Worm (Caenorhabditis elegans): ENCODE data around the gene B0495.9.

B0495.9 gene

DNA sequence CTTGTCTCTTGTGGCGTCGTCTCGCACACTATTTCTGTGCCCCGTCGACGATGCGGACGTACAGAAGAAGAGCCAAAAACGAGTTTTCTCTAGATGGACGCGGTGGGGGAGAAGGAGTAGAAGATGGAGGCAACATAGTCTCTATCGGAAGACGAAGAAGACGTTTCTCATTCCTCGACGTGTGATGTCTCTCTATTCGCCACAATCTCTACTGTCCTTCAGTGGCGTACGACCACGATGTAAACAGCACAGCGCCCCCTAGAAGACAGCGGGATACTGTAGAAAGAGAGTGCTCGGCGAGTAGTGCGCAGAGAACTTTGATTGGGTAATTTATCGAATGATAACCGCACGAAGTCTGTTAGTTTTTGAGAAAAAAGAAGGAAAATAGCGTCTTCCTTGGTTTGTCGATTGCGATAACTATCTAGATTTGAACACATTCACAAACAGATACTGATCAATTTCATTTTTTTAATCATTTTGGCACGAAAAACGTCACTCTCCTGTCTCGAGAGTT is 29.0 kb downstream of the B0495.9 start:
- TF ChIP-seq lsy-2 (tag; optimal IDR thresholded peaks at IDR 0.05) = peak in 1 of 2 experiments; percentile 29
- TF ChIP-seq ztf-4 (tag; optimal IDR thresholded peaks at IDR 0.05) = no peak
- TF ChIP-seq nhr-25 (tag; optimal IDR thresholded peaks at IDR 0.05) = peak; percentile 42

DNA sequence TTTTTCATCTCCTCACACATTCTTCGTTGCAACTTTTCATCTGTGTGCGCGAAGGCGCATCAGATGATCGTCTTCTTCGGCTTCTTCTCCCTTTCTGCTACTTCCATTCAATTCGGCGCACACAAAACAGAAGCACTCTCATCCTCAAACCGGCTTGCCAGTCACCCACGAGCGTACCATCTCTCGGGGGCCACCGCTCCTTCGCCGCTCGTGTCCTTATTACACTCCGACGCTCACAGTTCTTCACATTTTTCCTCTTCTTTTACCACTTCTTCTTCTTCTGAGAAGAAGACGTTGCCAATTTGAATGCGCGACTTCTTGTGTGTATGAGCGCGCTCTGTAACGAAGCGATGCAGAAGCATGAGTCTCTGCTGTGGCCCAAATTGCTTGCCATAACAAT is 30.0 kb downstream of the B0495.9 start:
- no peak for TF ChIP-seq egl-27 (tag; optimal IDR thresholded peaks at IDR 0.05)
- TF ChIP-seq unc-39 (tag; optimal IDR thresholded peaks at IDR 0.05) = no peak
- TF ChIP-seq nhr-129 (tag; optimal IDR thresholded peaks at IDR 0.05) = no peak
- TF ChIP-seq lin-11 (tag; optimal IDR thresholded peaks at IDR 0.05) = no peak
- TF ChIP-seq C34F6.9 (tag; optimal IDR thresholded peaks at IDR 0.05) = no peak
- TF ChIP-seq ztf-1 (GFP tag; conservative IDR thresholded peaks at IDR 0.05) = no peak
- no peak for TF ChIP-seq ceh-82 (tag; optimal IDR thresholded peaks at IDR 0.05)
- no peak for TF ChIP-seq snpc-4 (tag; optimal IDR thresholded peaks at IDR 0.05)
- TF ChIP-seq mdl-1 (tag; optimal IDR thresholded peaks at IDR 0.05) = no peak
- TF ChIP-seq nhr-237 (tag; optimal IDR thresholded peaks at IDR 0.05) = no peak
- no peak for TF ChIP-seq alr-1 (tag; optimal IDR thresholded peaks at IDR 0.05)

DNA sequence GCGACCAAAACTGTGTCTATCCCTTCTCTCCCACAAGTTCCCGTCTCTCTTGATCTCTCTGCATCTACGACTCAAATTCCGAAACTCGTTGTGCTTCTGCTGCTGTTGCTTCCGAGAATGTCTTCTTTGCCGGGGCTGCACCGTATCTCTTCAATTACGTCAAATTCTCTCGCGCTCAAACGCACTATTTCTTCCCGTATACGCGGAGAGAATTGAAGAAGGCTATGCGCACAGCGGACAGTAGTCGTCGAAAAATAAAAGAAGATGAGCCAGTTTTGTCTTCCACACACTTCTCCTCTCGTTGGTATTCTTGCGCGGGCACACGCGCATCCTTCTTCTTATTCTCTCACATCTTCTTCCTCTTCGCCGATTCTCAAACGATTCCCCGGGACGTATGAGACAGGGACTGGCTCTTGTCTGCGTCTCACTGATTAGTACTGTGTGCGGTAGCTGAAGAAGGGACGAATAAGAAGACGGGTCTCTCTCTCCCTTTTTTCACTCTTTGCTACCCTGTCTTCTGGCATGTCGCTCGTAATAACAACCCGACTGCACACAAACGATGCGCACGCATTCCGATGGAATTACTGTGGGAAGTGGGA is 32.1 kb downstream of the B0495.9 start:
- peak; percentile 16 for TF ChIP-seq egl-27 (tag; optimal IDR thresholded peaks at IDR 0.05)
- no peak for TF ChIP-seq nhr-77 (tag; optimal IDR thresholded peaks at IDR 0.05)
- TF ChIP-seq lin-39 (tag; optimal IDR thresholded peaks at IDR 0.05) = no peak
- TF ChIP-seq C34F6.9 (tag; optimal IDR thresholded peaks at IDR 0.05) = peak; percentile 0
- no peak for TF ChIP-seq F13H6.1 (tag; optimal IDR thresholded peaks at IDR 0.05)
- TF ChIP-seq ztf-1 (GFP tag; conservative IDR thresholded peaks at IDR 0.05) = no peak
- TF ChIP-seq unc-55 (GFP tag; optimal IDR thresholded peaks at IDR 0.05) = peak; percentile 58
- no peak for TF ChIP-seq nhr-21 (tag; optimal IDR thresholded peaks at IDR 0.05)
- no peak for TF ChIP-seq R02D3.7 (tag; optimal IDR thresholded peaks at IDR 0.05)
- TF ChIP-seq skn-1 (tag; optimal IDR thresholded peaks at IDR 0.05) = no peak
- TF ChIP-seq unc-62 (GFP tag; optimal IDR thresholded peaks at IDR 0.05) = no peak
- peak; percentile 34 for TF ChIP-seq sma-3 (GFP tag; optimal IDR thresholded peaks at IDR 0.05)
- TF ChIP-seq blmp-1 (tag; optimal IDR thresholded peaks at IDR 0.05; ENCODE audit: insufficient read depth) = no peak
- TF ChIP-seq mab-5 (tag; optimal IDR thresholded peaks at IDR 0.05) = no peak
- TF ChIP-seq lsy-2 (tag; optimal IDR thresholded peaks at IDR 0.05) = peak in 1 of 2 experiments; percentile 6
- no peak for TF ChIP-seq lin-13 (GFP tag; optimal IDR thresholded peaks at IDR 0.05)
- peak; percentile 41 for TF ChIP-seq nhr-129 (tag; optimal IDR thresholded peaks at IDR 0.05)
- no peak for TF ChIP-seq nhr-23 (tag; optimal IDR thresholded peaks at IDR 0.05)
- no peak for TF ChIP-seq zag-1 (tag; optimal IDR thresholded peaks at IDR 0.05)
- TF ChIP-seq nhr-25 (tag; optimal IDR thresholded peaks at IDR 0.05) = peak; percentile 33
- TF ChIP-seq gmeb-1 (tag; optimal IDR thresholded peaks at IDR 0.05) = no peak
- peak in 1 of 2 experiments; percentile 11 for TF ChIP-seq mdl-1 (tag; optimal IDR thresholded peaks at IDR 0.05)
- no peak for TF ChIP-seq mbf-1 (tag; optimal IDR thresholded peaks at IDR 0.05)
- TF ChIP-seq nhr-6 (tag; optimal IDR thresholded peaks at IDR 0.05) = no peak
- peak; percentile 5 for TF ChIP-seq ceh-16 (tag; optimal IDR thresholded peaks at IDR 0.05)

DNA sequence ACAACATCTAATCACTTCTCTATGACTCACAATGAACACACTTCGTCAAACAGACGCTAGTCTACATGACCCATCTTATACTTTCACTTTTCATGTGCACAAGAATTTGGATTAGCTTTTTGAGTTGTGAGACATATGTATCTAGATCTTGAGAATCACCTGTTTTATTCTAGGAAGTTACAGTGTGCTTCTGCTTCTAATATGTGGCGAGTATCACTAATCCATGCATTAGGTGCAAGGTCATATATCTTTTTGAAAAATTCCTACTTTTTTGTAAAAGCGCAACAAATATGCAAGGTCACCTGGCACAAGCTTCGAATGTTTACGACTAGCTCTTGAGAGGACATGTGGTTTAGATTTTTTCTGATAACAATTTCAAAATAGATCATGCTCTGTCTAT is 32.8 kb downstream of the B0495.9 start:
- TF ChIP-seq gmeb-1 (tag; optimal IDR thresholded peaks at IDR 0.05) (no peak), skn-1 (tag; optimal IDR thresholded peaks at IDR 0.05) (no peak), lin-39 (tag; optimal IDR thresholded peaks at IDR 0.05) (no peak), ceh-82 (tag; optimal IDR thresholded peaks at IDR 0.05) (no peak), blmp-1 (tag; optimal IDR thresholded peaks at IDR 0.05; ENCODE audit: insufficient read depth) (no peak), ztf-4 (tag; optimal IDR thresholded peaks at IDR 0.05) (no peak), egl-27 (tag; optimal IDR thresholded peaks at IDR 0.05) (no peak), aly-2 (tag; optimal IDR thresholded peaks at IDR 0.05) (no peak), ztf-1 (GFP tag; conservative IDR thresholded peaks at IDR 0.05) (no peak), crh-2 (tag; optimal IDR thresholded peaks at IDR 0.05) (no peak), lin-11 (tag; optimal IDR thresholded peaks at IDR 0.05) (no peak), unc-39 (tag; optimal IDR thresholded peaks at IDR 0.05) (no peak), Y55F3AM.14 (GFP tag; optimal IDR thresholded peaks at IDR 0.05) (no peak), nhr-129 (tag; optimal IDR thresholded peaks at IDR 0.05) (no peak), snpc-4 (tag; optimal IDR thresholded peaks at IDR 0.05) (no peak), dmd-4 (tag; optimal IDR thresholded peaks at IDR 0.05) (no peak), sma-9 (GFP tag; optimal IDR thresholded peaks at IDR 0.05) (no peak), sma-9 (tag; optimal IDR thresholded peaks at IDR 0.05) (no peak), sem-4 (tag; optimal IDR thresholded peaks at IDR 0.05) (no peak), nhr-237 (tag; optimal IDR thresholded peaks at IDR 0.05) (no peak), lsy-2 (tag; optimal IDR thresholded peaks at IDR 0.05) (no peak)
